Fruit fly (Drosophila melanogaster): ENCODE results near the gene Cdk12.

The Cdk12 gene

dm6 chr3L:21536857-21537256, 20.8 kb downstream of the Cdk12 start, which contains the start of gene Rpn10 (continued):
- TF ChIP-seq CG1602 (GFP tag; optimal IDR thresholded peaks at IDR 0.05) = peak; percentile 23
- TF ChIP-seq CG14710 (tag; optimal IDR thresholded peaks at IDR 0.05) = peak; percentile 69
- no peak for TF ChIP-seq CG7556 (GFP tag; optimal IDR thresholded peaks at IDR 0.05)
- peak; percentile 97 for TF ChIP-seq inv (GFP tag; IDR thresholded peaks at IDR 0.05; ENCODE audit: partially characterized antibody)
- peak; percentile 6 for TF ChIP-seq az2 (GFP tag; optimal IDR thresholded peaks at IDR 0.05)
- peak; percentile 69 for TF ChIP-seq gro (GFP tag; optimal IDR thresholded peaks at IDR 0.05)
- no peak for TF ChIP-seq ac (GFP tag; optimal IDR thresholded peaks at IDR 0.05)
- peak; percentile 97 for TF ChIP-seq ato (GFP tag; IDR thresholded peaks at IDR 0.05; ENCODE audit: partially characterized antibody)
- TF ChIP-seq CG33213 (GFP tag; optimal IDR thresholded peaks at IDR 0.05) = peak; percentile 73
- TF ChIP-seq CG32532 (GFP tag; IDR thresholded peaks at IDR 0.05) = peak; percentile 71
- TF ChIP-seq CG18011 (GFP tag; optimal IDR thresholded peaks at IDR 0.05) = no peak
- peak; percentile 8 for TF ChIP-seq CG10979 (tag; optimal IDR thresholded peaks at IDR 0.05)
- TF ChIP-seq gfzf (GFP tag; optimal IDR thresholded peaks at IDR 0.05) = peak; percentile 71
- peak; percentile 97 for TF ChIP-seq vnd (GFP tag; IDR thresholded peaks at IDR 0.05; ENCODE audit: partially characterized antibody)
- no peak for TF ChIP-seq dati (GFP tag; IDR thresholded peaks at IDR 0.05)
- TF ChIP-seq CG12391 (tag; optimal IDR thresholded peaks at IDR 0.05) = peak; percentile 57
- TF ChIP-seq Dp (GFP tag; optimal IDR thresholded peaks at IDR 0.05) = peak; percentile 59
- TF ChIP-seq Gug (GFP tag; IDR thresholded peaks at IDR 0.05) = peak; percentile 10; the same call in 1 of the 4 replicates
- TF ChIP-seq HLH54F (GFP tag; optimal IDR thresholded peaks at IDR 0.05) = no peak
- no peak for TF ChIP-seq pnt (GFP tag; optimal IDR thresholded peaks at IDR 0.05)
- TF ChIP-seq vfl (GFP tag; optimal IDR thresholded peaks at IDR 0.05) = no peak
- TF ChIP-seq twi (tag; optimal IDR thresholded peaks at IDR 0.05) = peak; percentile 24
- peak; percentile 72 for TF ChIP-seq nmo (GFP tag; optimal IDR thresholded peaks at IDR 0.05)
- peak in 1 of 2 experiments; percentile 99 for TF ChIP-seq Hr78 (GFP tag; optimal IDR thresholded peaks at IDR 0.05)
- TF ChIP-seq CG18619 (GFP tag; optimal IDR thresholded peaks at IDR 0.05) = no peak
- peak; percentile 27 for TF ChIP-seq Sin3A (optimal IDR thresholded peaks at IDR 0.05)
- TF ChIP-seq CG1603 (tag; optimal IDR thresholded peaks at IDR 0.05) = peak; percentile 83
- TF ChIP-seq mam (GFP tag; optimal IDR thresholded peaks at IDR 0.05) = peak; percentile 38
- peak; percentile 29 for TF ChIP-seq Antp (GFP tag; optimal IDR thresholded peaks at IDR 0.05)
- TF ChIP-seq hb (GFP tag; IDR thresholded peaks at IDR 0.05; ENCODE audit: partially characterized antibody) = peak; percentile 98
- peak; percentile 93 for TF ChIP-seq CG7963 (GFP tag; IDR thresholded peaks at IDR 0.05; ENCODE audit: partially characterized antibody)
- TF ChIP-seq CG13424 (tag; optimal IDR thresholded peaks at IDR 0.05) = peak; percentile 44
- TF ChIP-seq pzg (GFP tag; optimal IDR thresholded peaks at IDR 0.05) = peak; percentile 94
- peak; percentile 85 for TF ChIP-seq row (GFP tag; IDR thresholded peaks at IDR 0.05)
- peak; percentile 98 for TF ChIP-seq hbn (GFP tag; IDR thresholded peaks at IDR 0.05; ENCODE audit: partially characterized antibody)
- TF ChIP-seq CG14860 (GFP tag; IDR thresholded peaks at IDR 0.05; ENCODE audit: partially characterized antibody) = peak; percentile 97
- no peak for TF ChIP-seq Fer2 (tag; optimal IDR thresholded peaks at IDR 0.05)
- TF ChIP-seq D19A (tag; optimal IDR thresholded peaks at IDR 0.05) = peak; percentile 43
- peak; percentile 97 for TF ChIP-seq unc-4 (GFP tag; IDR thresholded peaks at IDR 0.05; ENCODE audit: partially characterized antibody)
- peak; percentile 64 for TF ChIP-seq phol (tag; optimal IDR thresholded peaks at IDR 0.05)
- peak; percentile 40 for TF ChIP-seq CG8388 (GFP tag; optimal IDR thresholded peaks at IDR 0.05)
- TF ChIP-seq CG1233 (GFP tag; optimal IDR thresholded peaks at IDR 0.05) = no peak
- peak; percentile 11 for TF ChIP-seq CG15601 (tag; optimal IDR thresholded peaks at IDR 0.05)
- TF ChIP-seq CG15011 (GFP tag; optimal IDR thresholded peaks at IDR 0.05) = no peak
- TF ChIP-seq CG18599 (GFP tag; optimal IDR thresholded peaks at IDR 0.05) = no peak
- TF ChIP-seq CG12236 (GFP tag; optimal IDR thresholded peaks at IDR 0.05) = no peak
- TF ChIP-seq zf30C (GFP tag; optimal IDR thresholded peaks at IDR 0.05) = peak; percentile 78
- no peak for TF ChIP-seq CG11085 (GFP tag; IDR thresholded peaks at IDR 0.05)
- TF ChIP-seq Dll (GFP tag; IDR thresholded peaks at IDR 0.05; ENCODE audit: partially characterized antibody) = peak; percentile 95

All from whole organism, embryonic.